Worm (Caenorhabditis elegans): ENCODE results near the gene ttbk-8.2.

ce11 chrIV:5607343-5607742, 24.4 kb upstream of the ttbk-8.2 start:
- TF ChIP-seq ztf-4 (tag; optimal IDR thresholded peaks at IDR 0.05) (peak; percentile 25), zag-1 (tag; optimal IDR thresholded peaks at IDR 0.05) (no peak), lin-15B (tag; optimal IDR thresholded peaks at IDR 0.05) (peak; percentile 50), eor-1 (tag; optimal IDR thresholded peaks at IDR 0.05) (no peak), elt-2 (tag; optimal IDR thresholded peaks at IDR 0.05) (peak; percentile 24), lin-39 (tag; optimal IDR thresholded peaks at IDR 0.05) (peak; percentile 93), nhr-77 (tag; optimal IDR thresholded peaks at IDR 0.05) (no peak), ceh-9 (tag; optimal IDR thresholded peaks at IDR 0.05) (no peak), ceh-82 (tag; optimal IDR thresholded peaks at IDR 0.05) (no peak), nhr-12 (tag; optimal IDR thresholded peaks at IDR 0.05) (no peak), jun-1 (tag; optimal IDR thresholded peaks at IDR 0.05) (peak; percentile 68), unc-62 (GFP tag; optimal IDR thresholded peaks at IDR 0.05) (peak; percentile 92)

Measured in whole organism, L3 larva.